Worm (Caenorhabditis elegans): ENCODE data around the gene mxl-1.

DNA sequence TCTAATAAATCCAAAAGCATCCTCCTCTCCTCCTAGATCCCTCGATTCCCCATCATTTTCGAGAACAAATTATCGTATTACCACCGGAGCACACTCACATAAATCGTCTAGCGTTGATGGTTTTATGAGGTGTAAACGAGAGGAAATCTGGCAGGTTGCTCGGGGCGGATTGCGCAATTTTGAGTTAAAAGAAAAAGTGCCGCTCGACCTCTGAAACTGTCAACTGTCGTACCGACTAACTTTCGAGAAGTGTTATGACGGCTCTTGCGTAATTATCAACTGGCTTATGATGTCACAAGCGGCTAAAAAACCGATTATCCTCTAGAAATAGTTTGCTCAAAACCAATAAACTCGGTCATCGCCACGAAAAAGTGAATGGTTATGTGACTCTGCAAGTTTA is 38.2 kb upstream of the mxl-1 start:
- TF ChIP-seq unc-62 (GFP tag; optimal IDR thresholded peaks at IDR 0.05) (no peak), ces-1 (GFP tag; optimal IDR thresholded peaks at IDR 0.05) (no peak), mep-1 (tag; optimal IDR thresholded peaks at IDR 0.05) (no peak), ztf-11 (tag; optimal IDR thresholded peaks at IDR 0.05) (no peak)
